Worm (Caenorhabditis elegans): ENCODE results near the gene Y38E10A.8.

ce11 chrII:12619288-12619687 is 12.3 kb downstream of the Y38E10A.8 start, which contains the start of gene nspe-2:
- no peak for TF ChIP-seq unc-62 (GFP tag; optimal IDR thresholded peaks at IDR 0.05)
- no peak for TF ChIP-seq C16A3.4 (tag; optimal IDR thresholded peaks at IDR 0.05)
- TF ChIP-seq lin-15B (tag; optimal IDR thresholded peaks at IDR 0.05), result no peak
- TF ChIP-seq mdl-1 (tag; optimal IDR thresholded peaks at IDR 0.05), result no peak
- TF ChIP-seq ztf-4 (tag; optimal IDR thresholded peaks at IDR 0.05), result no peak
- no peak for TF ChIP-seq nhr-11 (tag; optimal IDR thresholded peaks at IDR 0.05)
- TF ChIP-seq ztf-11 (tag; optimal IDR thresholded peaks at IDR 0.05), result no peak
- no peak for TF ChIP-seq nhr-28 (tag; optimal IDR thresholded peaks at IDR 0.05)
- TF ChIP-seq nhr-76 (tag; optimal IDR thresholded peaks at IDR 0.05), result no peak
- no peak for TF ChIP-seq egl-13 (tag; optimal IDR thresholded peaks at IDR 0.05)
- no peak for TF ChIP-seq Y116A8C.19 (tag; optimal IDR thresholded peaks at IDR 0.05; ENCODE audit: borderline replicate concordance)
- TF ChIP-seq ama-1 (optimal IDR thresholded peaks at IDR 0.05), result no peak
- TF ChIP-seq zip-4 (GFP tag; optimal IDR thresholded peaks at IDR 0.05), result no peak

Measured in whole organism, L1 larva.